Worm (Caenorhabditis elegans) whole organism, L4/young adult: ENCODE results near the gene srx-12.

Experiments
- dao-5 ChIP-seq: sonication (generic microtip); optimal IDR thresholded peaks from 2 replicates; lab custom pipeline; 2016; ENCODE audit warnings: missing genotype, missing genetic modification characterization, moderate library complexity, missing compliant biosample characterization
- him-1 ChIP-seq: sonication (generic microtip); optimal IDR thresholded peaks from 2 replicates; lab custom pipeline; 2016; ENCODE audit warnings: missing genotype, missing genetic modification reagents, missing genetic modification characterization, missing compliant biosample characterization

- TF ChIP-seq him-1 (tag; lab: Kevin White, UChicago) (no peak), dao-5 (tag; lab: Kevin White, UChicago) (no peak)
Measured at ce11 chrIV:1000441-1000840, 45.3 kb upstream of the srx-12 start.
